Fruit fly (Drosophila melanogaster) whole organism: ENCODE measurements around the gene MFS3.

Experiments
- CG8478 ChIP-seq: fragments of >200 bp; optimal IDR thresholded peaks from 2 replicates; lab custom pipeline; 2018; ENCODE audit warnings: inconsistent platforms
- Dll ChIP-seq: fragments of >200 bp; optimal IDR thresholded peaks from 2 replicates; lab custom pipeline; 2017
- EcR ChIP-seq, 2 experiments: fragments of >200 bp; optimal IDR thresholded peaks; 2 replicates each; lab custom pipeline; 2017; ENCODE audit warnings: missing biosample characterization in 2 of 2, missing genetic modification characterization in 2 of 2, missing genetic modification reagents in 2 of 2
- psq ChIP-seq: fragments of >200 bp; optimal IDR thresholded peaks from 2 replicates; lab custom pipeline; 2017

DNA sequence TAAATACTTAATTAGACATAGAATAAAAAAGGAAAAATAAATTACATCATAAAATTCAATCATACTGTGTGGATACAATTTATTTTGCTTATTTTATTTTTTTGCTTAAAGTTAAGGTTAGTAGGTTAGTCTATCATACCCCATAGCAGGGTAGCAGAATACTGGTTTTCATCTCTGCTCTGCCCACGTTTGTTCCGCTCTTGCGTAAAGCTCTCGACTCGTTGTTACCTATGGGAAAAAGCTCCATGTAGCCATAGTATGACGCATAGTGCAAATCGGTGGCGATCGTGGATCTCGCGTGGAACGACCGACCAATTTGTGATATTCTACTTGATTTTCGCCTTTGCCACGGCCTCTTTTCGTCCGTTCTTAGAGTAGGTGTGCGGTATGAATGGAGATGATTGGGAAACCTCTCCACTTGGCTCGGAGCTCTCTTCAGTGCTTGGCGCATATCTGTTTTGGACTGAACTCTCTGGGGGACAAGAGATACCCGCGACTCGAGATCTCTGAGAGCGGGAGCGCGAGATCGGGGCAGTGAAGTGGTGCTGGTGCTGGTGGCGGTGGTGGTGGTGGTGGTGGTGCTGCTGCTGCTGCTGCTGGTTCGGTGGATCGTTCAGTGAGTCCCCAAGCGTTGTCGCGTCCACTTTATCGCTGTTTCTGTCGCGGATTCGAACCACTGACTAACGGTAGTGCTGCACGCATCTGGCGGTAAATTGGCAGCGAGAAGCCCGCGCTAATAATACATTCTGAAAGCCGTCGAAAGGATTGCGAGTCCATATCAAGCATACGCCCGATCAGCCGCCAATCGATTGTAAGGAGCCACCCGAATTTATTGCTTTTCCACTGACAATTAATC is 42.9 kb downstream of the MFS3 start, which contains the start of gene CG5001:
- no peak for TF ChIP-seq psq (lab: Kevin White, UChicago)
- TF ChIP-seq EcR (GFP tag; optimal IDR thresholded peaks at IDR 0.05; lab: Kevin White, UChicago), result no peak
- no peak for TF ChIP-seq CG8478 (lab: Kevin White, UChicago)
- TF ChIP-seq Dll (lab: Kevin White, UChicago), result peak; percentile 95
